Fruit fly (Drosophila melanogaster) whole organism, embryonic: Measurements from ENCODE around the gene Usp14.

Source experiments
- Antp ChIP-seq: fragments of 200-800 bp; sonication (Bioruptor generic); optimal IDR thresholded peaks from 3 replicates; lab custom pipeline; 2016; ENCODE audit warnings: missing biosample characterization, missing genetic modification characterization
- Bgb ChIP-seq: fragments of 200-800 bp; sonication (Bioruptor generic); IDR thresholded peaks from 2 replicates; pipeline ENCODE4 v1.3.6; 2022; ENCODE audit warnings: missing biosample characterization, missing genetic modification characterization; ENCODE audit not compliant: partially characterized antibody
- CG10654 ChIP-seq: fragments of 200-800 bp; sonication (Bioruptor generic); optimal IDR thresholded peaks from 2 replicates; lab custom pipeline; 2016; ENCODE audit warnings: missing biosample characterization, missing genetic modification characterization
- CG11085 ChIP-seq: fragments of 200-800 bp; sonication (Bioruptor generic); IDR thresholded peaks from 2 replicates; pipeline ENCODE4 v1.3.6; 2022; ENCODE audit warnings: missing biosample characterization, missing genetic modification characterization
- CG11695 ChIP-seq: fragments of 200-800 bp; sonication (Bioruptor generic); IDR thresholded peaks from 3 replicates; pipeline ENCODE4 v1.3.6; 2022; ENCODE audit warnings: missing biosample characterization, missing genetic modification characterization
- CG12236 ChIP-seq: fragments of 200-800 bp; sonication (Bioruptor generic); optimal IDR thresholded peaks from 2 replicates; lab custom pipeline; 2016; ENCODE audit warnings: missing biosample characterization, missing genetic modification characterization
- CG1233 ChIP-seq: fragments of 200-800 bp; sonication (Bioruptor generic); optimal IDR thresholded peaks from 4 replicates; lab custom pipeline; 2018; ENCODE audit warnings: missing biosample characterization, mild to moderate bottlenecking, missing genetic modification characterization
- CG13894 ChIP-seq: fragments of 200-800 bp; sonication (Bioruptor generic); optimal IDR thresholded peaks from 3 replicates; lab custom pipeline; 2018; ENCODE audit warnings: missing biosample characterization, mild to moderate bottlenecking, missing genetic modification characterization, moderate library complexity
- CG14014 ChIP-seq: fragments of 200-800 bp; sonication (Bioruptor generic); IDR thresholded peaks from 2 replicates; pipeline ENCODE4 v1.3.6; 2022; ENCODE audit warnings: missing biosample characterization, missing genetic modification characterization
- CG14860 ChIP-seq: fragments of 200-800 bp; sonication (Bioruptor generic); IDR thresholded peaks from 3 replicates; pipeline ENCODE4 v1.3.6; 2022; ENCODE audit warnings: missing biosample characterization, missing genetic modification characterization; ENCODE audit not compliant: partially characterized antibody
- CG16815 ChIP-seq: fragments of 200-800 bp; sonication (Bioruptor generic); optimal IDR thresholded peaks from 3 replicates; lab custom pipeline; 2017; ENCODE audit warnings: missing biosample characterization, mild to moderate bottlenecking, missing genetic modification characterization
- CG18262 ChIP-seq: fragments of 200-800 bp; optimal IDR thresholded peaks from 3 replicates; lab custom pipeline; 2019; ENCODE audit warnings: missing biosample characterization, mild to moderate bottlenecking, missing genetic modification characterization, moderate library complexity
- CG30403 ChIP-seq: fragments of 200-800 bp; sonication (Bioruptor generic); optimal IDR thresholded peaks from 3 replicates; lab custom pipeline; 2016; ENCODE audit warnings: missing biosample characterization, missing genetic modification characterization
- CG31224 ChIP-seq: fragments of 200-800 bp; sonication (Bioruptor generic); IDR thresholded peaks from 2 replicates; pipeline ENCODE4 v1.3.6; 2022; ENCODE audit warnings: missing biosample characterization, missing genetic modification characterization
- CG43689 ChIP-seq: fragments of 200-800 bp; sonication (Bioruptor generic); IDR thresholded peaks from 2 replicates; pipeline ENCODE4 v1.3.6; 2022; ENCODE audit warnings: missing biosample characterization, missing genetic modification characterization
- CG7786 ChIP-seq: fragments of 200-800 bp; sonication (Bioruptor generic); optimal IDR thresholded peaks from 2 replicates; lab custom pipeline; 2016; ENCODE audit warnings: missing biosample characterization, missing genetic modification characterization
- CG8089 ChIP-seq: fragments of 200-800 bp; sonication (Bioruptor generic); optimal IDR thresholded peaks from 3 replicates; lab custom pipeline; 2016; ENCODE audit warnings: missing biosample characterization, missing genetic modification characterization
- CG8478 ChIP-seq: fragments of >200 bp; optimal IDR thresholded peaks from 2 replicates; lab custom pipeline; 2018
- D19B ChIP-seq: fragments of 200-800 bp; sonication (Bioruptor generic); optimal IDR thresholded peaks from 2 replicates; lab custom pipeline; 2017; ENCODE audit warnings: missing biosample characterization, mild to moderate bottlenecking, missing genetic modification characterization
- Fer1 ChIP-seq: fragments of 200-800 bp; sonication (Bioruptor generic); optimal IDR thresholded peaks from 2 replicates; lab custom pipeline; 2017; ENCODE audit warnings: missing biosample characterization, mild to moderate bottlenecking, missing genetic modification characterization
- HLH4C ChIP-seq: fragments of 200-800 bp; sonication (Bioruptor generic); IDR thresholded peaks from 3 replicates; pipeline ENCODE4 v1.3.6; 2022; ENCODE audit warnings: missing biosample characterization, missing genetic modification characterization; ENCODE audit not compliant: partially characterized antibody
- HLHmδ ChIP-seq: fragments of 200-800 bp; sonication (Bioruptor generic); optimal IDR thresholded peaks from 2 replicates; lab custom pipeline; 2018; ENCODE audit warnings: missing biosample characterization, mild to moderate bottlenecking, missing genetic modification characterization, moderate library complexity
- HmgZ ChIP-seq: fragments of 200-800 bp; sonication (Bioruptor generic); optimal IDR thresholded peaks from 2 replicates; lab custom pipeline; 2018; ENCODE audit warnings: missing biosample characterization, mild to moderate bottlenecking, missing genetic modification characterization
- Med ChIP-seq: fragments of 200-800 bp; sonication (Bioruptor generic); peaks from one replicate; lab custom pipeline; 2016; ENCODE audit warnings: missing biosample characterization, missing genetic modification characterization, mild to moderate bottlenecking, inconsistent platforms, moderate library complexity
- NFAT ChIP-seq: fragments of 200-800 bp; sonication (Bioruptor generic); IDR thresholded peaks from 2 replicates; pipeline ENCODE4 v1.3.6; 2022; ENCODE audit warnings: missing biosample characterization, missing genetic modification characterization
- Opbp ChIP-seq: fragments of 200-800 bp; sonication (Bioruptor generic); IDR thresholded peaks from 3 replicates; pipeline ENCODE4 v1.3.6; 2022; ENCODE audit warnings: missing biosample characterization, missing genetic modification characterization; ENCODE audit not compliant: partially characterized antibody
- Sin3A ChIP-seq: fragments of >200 bp; optimal IDR thresholded peaks from 2 replicates; lab custom pipeline; 2018
- Sox100B ChIP-seq: fragments of 200-800 bp; sonication (Bioruptor generic); optimal IDR thresholded peaks from 3 replicates; lab custom pipeline; 2018; ENCODE audit warnings: missing biosample characterization, mild to moderate bottlenecking, missing genetic modification characterization
- cad ChIP-seq: fragments of >200 bp; optimal IDR thresholded peaks from 2 replicates; lab custom pipeline; 2017; ENCODE audit warnings: missing biosample characterization, missing genetic modification characterization
- dpn ChIP-seq, 2 experiments: fragments of 200-800 bp; sonication (Bioruptor generic); optimal IDR thresholded peaks; 3 replicates each; lab custom pipeline; 2016; ENCODE audit warnings: missing biosample characterization in 2 of 2, missing genetic modification characterization in 2 of 2
- exex ChIP-seq: fragments of 200-800 bp; sonication (Bioruptor generic); optimal IDR thresholded peaks from 4 replicates; lab custom pipeline; 2018; ENCODE audit warnings: missing biosample characterization, mild to moderate bottlenecking, missing genetic modification characterization, moderate library complexity
- grau ChIP-seq: fragments of 200-800 bp; optimal IDR thresholded peaks from 3 replicates; lab custom pipeline; 2019; ENCODE audit warnings: missing biosample characterization, mild to moderate bottlenecking, missing genetic modification characterization, moderate library complexity
- grn ChIP-seq: fragments of 200-800 bp; sonication (Bioruptor generic); optimal IDR thresholded peaks from 3 replicates; lab custom pipeline; 2017; ENCODE audit warnings: missing biosample characterization, missing genetic modification characterization
- gt ChIP-seq: fragments of 200-800 bp; sonication (Bioruptor generic); IDR thresholded peaks from 2 replicates; pipeline ENCODE4 v1.3.6; 2022; ENCODE audit warnings: missing biosample characterization, missing genetic modification characterization
- insv ChIP-seq, 2 experiments: fragments of 200-800 bp; sonication (Bioruptor generic); optimal IDR thresholded peaks; 3 replicates each; lab custom pipeline; 2016 to 2018; ENCODE audit warnings: missing biosample characterization in 2 of 2, missing genetic modification characterization in 2 of 2
- jigr1 ChIP-seq: fragments of 200-800 bp; sonication (Bioruptor generic); IDR thresholded peaks from 3 replicates; pipeline ENCODE4 v1.3.6; 2022; ENCODE audit warnings: missing biosample characterization, missing genetic modification characterization
- ken ChIP-seq: fragments of 200-800 bp; sonication (Bioruptor generic); IDR thresholded peaks from 3 replicates; pipeline ENCODE4 v1.3.6; 2022; ENCODE audit warnings: missing biosample characterization, missing genetic modification characterization
- klu ChIP-seq: fragments of 200-800 bp; sonication (Bioruptor generic); IDR thresholded peaks from 2 replicates; pipeline ENCODE4 v1.3.6; 2022; ENCODE audit warnings: missing biosample characterization, missing genetic modification characterization
- lola ChIP-seq, 3 experiments: fragments of >200 bp in 2 of 3; fragments of 200-800 bp in 1 of 3; sonication (Bioruptor generic) in 1 of 3; optimal IDR thresholded peaks; 2 replicates each; lab custom pipeline; 2017 to 2019; ENCODE audit warnings: missing biosample characterization in 3 of 3, missing genetic modification characterization in 3 of 3, mild to moderate bottlenecking in 1 of 3, moderate library complexity in 1 of 3
- nmo ChIP-seq: fragments of 200-800 bp; sonication (Bioruptor generic); optimal IDR thresholded peaks from 2 replicates; lab custom pipeline; 2018; ENCODE audit warnings: missing biosample characterization, mild to moderate bottlenecking, missing genetic modification characterization, moderate library complexity
- otp ChIP-seq: fragments of 200-800 bp; sonication (Bioruptor generic); IDR thresholded peaks from 3 replicates; pipeline ENCODE4, ENCODE4 v1.3.6; 2022; ENCODE audit warnings: missing biosample characterization, missing genetic modification characterization
- pan ChIP-seq, 4 experiments: fragments of >200 bp in 3 of 4; fragments of 200-800 bp in 1 of 4; sonication (Bioruptor generic) in 1 of 4; optimal IDR thresholded peaks in 3 of 4; IDR thresholded peaks in 1 of 4; 2 replicates each; pipeline versions ENCODE4 v1.3.6 to Lab custom; 2017 to 2022; ENCODE audit warnings: missing biosample characterization in 2 of 4, missing genetic modification characterization in 2 of 4, mixed read lengths in 1 of 4
- sim ChIP-seq: fragments of 200-800 bp; sonication (Bioruptor generic); IDR thresholded peaks from 2 replicates; pipeline ENCODE4 v1.3.6; 2022; ENCODE audit warnings: missing biosample characterization, missing genetic modification characterization
- slp2 ChIP-seq: fragments of 200-800 bp; sonication (Bioruptor generic); optimal IDR thresholded peaks from 2 replicates; lab custom pipeline; 2016; ENCODE audit warnings: missing biosample characterization, missing genetic modification characterization
- so ChIP-seq: fragments of 200-800 bp; sonication (Bioruptor generic); IDR thresholded peaks from 3 replicates; pipeline ENCODE4 v1.3.6; 2022; ENCODE audit warnings: missing biosample characterization, missing genetic modification characterization
- sqz ChIP-seq: fragments of 200-800 bp; sonication (Bioruptor generic); optimal IDR thresholded peaks from 3 replicates; lab custom pipeline; 2018; ENCODE audit warnings: missing biosample characterization, mild to moderate bottlenecking, missing genetic modification characterization
- stwl ChIP-seq: fragments of 200-800 bp; sonication (Bioruptor generic); optimal IDR thresholded peaks from 3 replicates; lab custom pipeline; 2018; ENCODE audit warnings: missing biosample characterization, mild to moderate bottlenecking, missing genetic modification characterization, moderate library complexity
- vfl ChIP-seq: fragments of 200-800 bp; sonication (Bioruptor generic); optimal IDR thresholded peaks from 2 replicates; lab custom pipeline; 2016; ENCODE audit warnings: missing biosample characterization, missing genetic modification characterization

The Usp14 gene

DNA sequence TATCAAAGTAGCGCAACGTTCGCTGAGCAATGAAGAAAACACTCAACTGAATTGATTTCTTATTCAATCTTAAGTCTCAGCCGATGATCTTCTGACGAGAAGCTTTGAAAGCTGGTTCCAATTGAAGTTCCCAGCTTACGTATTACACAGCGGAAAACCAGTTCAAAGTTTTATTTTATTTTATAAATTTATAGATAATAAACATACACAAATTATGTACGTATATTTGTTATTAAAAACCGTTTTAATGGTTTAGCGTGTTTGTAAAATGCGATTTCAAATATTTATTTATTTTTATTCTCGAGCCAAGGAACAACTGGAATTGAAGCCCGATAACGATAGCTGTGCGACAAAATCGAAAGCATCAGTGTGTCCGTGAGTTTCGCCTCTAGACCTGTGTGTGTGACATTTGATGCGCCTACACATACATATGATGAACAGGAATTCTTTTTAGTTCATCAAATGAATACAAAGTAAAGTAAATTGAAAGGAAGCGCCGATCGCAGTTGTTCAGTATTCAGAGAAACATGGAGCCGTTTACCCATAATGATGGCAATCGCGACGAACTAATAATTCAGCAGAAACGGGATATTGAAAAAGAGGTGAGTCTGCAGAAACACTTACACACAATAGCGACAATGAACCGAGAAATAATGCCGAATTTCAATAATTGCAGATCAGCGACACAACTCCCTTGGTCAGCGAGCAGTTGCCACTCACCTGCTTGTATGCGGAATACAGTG is 7.5 kb downstream of the Usp14 start, which contains the start of the genes CG5390 and CG4968 (continued):
- no peak for TF ChIP-seq insv (GFP tag; optimal IDR thresholded peaks at IDR 0.05; lab: Kevin White, UChicago)
- TF ChIP-seq jigr1 (GFP tag; lab: Robert Waterston, UW): no peak
- no peak for TF ChIP-seq CG12236
- TF ChIP-seq CG13894 (tag; lab: Kevin White, UChicago): peak; percentile 88
- peak; percentile 57; the same call in 1 of the 3 replicates for TF ChIP-seq so (GFP tag; lab: Robert Waterston, UW)
- TF ChIP-seq klu (GFP tag; lab: Robert Waterston, UW): no peak
- peak; percentile 78 for TF ChIP-seq grau (tag; lab: Kevin White, UChicago)
- peak; percentile 6 for TF ChIP-seq Antp (GFP tag; lab: Kevin White, UChicago)
- TF ChIP-seq exex (tag; lab: Kevin White, UChicago): peak; percentile 48
- peak in 1 of 3 experiments; percentile 36 for TF ChIP-seq lola (GFP tag; optimal IDR thresholded peaks at IDR 0.05; lab: Kevin White, UChicago)
- no peak for TF ChIP-seq cad (GFP tag; lab: Kevin White, UChicago)
- no peak for TF ChIP-seq CG8478 (lab: Kevin White, UChicago)
- TF ChIP-seq CG1233: peak; percentile 46
- TF ChIP-seq CG11695: peak; percentile 72; the same call in 2 of the 3 replicates
- TF ChIP-seq CG43689 (GFP tag; lab: Robert Waterston, UW): 0 out of 2 replicates have a peak, but pooled peaks have one; percentile 44
- no peak for TF ChIP-seq Sin3A (lab: Kevin White, UChicago)
- peak; percentile 68 for TF ChIP-seq HmgZ (tag; lab: Kevin White, UChicago)
- no peak for TF ChIP-seq CG7786
- TF ChIP-seq CG31224 (GFP tag; lab: Robert Waterston, UW): peak; percentile 45; the same call in 1 of the 2 replicates
- TF ChIP-seq HLHmδ (GFP tag; lab: Kevin White, UChicago): peak; percentile 40
- peak; percentile 65 for TF ChIP-seq Sox100B (GFP tag; lab: Kevin White, UChicago)
- 0 out of 3 replicates have a peak, but pooled peaks have one; percentile 54 for TF ChIP-seq ken
- TF ChIP-seq gt (GFP tag; lab: Robert Waterston, UW): no peak
- TF ChIP-seq grn (GFP tag; lab: Kevin White, UChicago): no peak
- TF ChIP-seq Med (GFP tag; lab: Kevin White, UChicago): peak; percentile 87
- TF ChIP-seq dpn (GFP tag; optimal IDR thresholded peaks at IDR 0.05; lab: Kevin White, UChicago): peak; percentile 44 to 69
- TF ChIP-seq CG10654 (GFP tag; lab: Kevin White, UChicago): peak; percentile 58
- peak; percentile 48; the same call in 1 of the 3 replicates for TF ChIP-seq HLH4C (GFP tag; lab: Robert Waterston, UW)
- TF ChIP-seq otp (GFP tag; lab: Robert Waterston, UW): peak; percentile 29; the same call in 1 of the 3 replicates
- no peak for TF ChIP-seq CG14860 (GFP tag; lab: Robert Waterston, UW)
- TF ChIP-seq sqz (GFP tag; lab: Kevin White, UChicago): peak; percentile 43
- TF ChIP-seq D19B (GFP tag; lab: Kevin White, UChicago): peak; percentile 50
- no peak for TF ChIP-seq pan (optimal IDR thresholded peaks at IDR 0.05; lab: Kevin White, UChicago)
- peak in 1 of 2 experiments; percentile 73 for TF ChIP-seq pan (GFP tag; optimal IDR thresholded peaks at IDR 0.05 in 1 of 2, IDR thresholded peaks at IDR 0.05 in 1 of 2)
- TF ChIP-seq sim: no peak
- TF ChIP-seq CG14014 (GFP tag; lab: Robert Waterston, UW): peak; percentile 73; the same call in 1 of the 2 replicates
- TF ChIP-seq Opbp: 0 out of 3 replicates have a peak, but pooled peaks have one; percentile 24
- TF ChIP-seq CG8089 (GFP tag; lab: Kevin White, UChicago): no peak
- TF ChIP-seq CG18262 (tag; lab: Kevin White, UChicago): peak; percentile 69
- TF ChIP-seq slp2: no peak
- peak; percentile 31; the same call in 1 of the 2 replicates for TF ChIP-seq Bgb (GFP tag; lab: Robert Waterston, UW)
- TF ChIP-seq CG30403 (GFP tag; lab: Kevin White, UChicago): peak; percentile 73
- TF ChIP-seq nmo (GFP tag; lab: Kevin White, UChicago): peak; percentile 66
- peak; percentile 39; the same call in 1 of the 2 replicates for TF ChIP-seq CG11085 (GFP tag; lab: Robert Waterston, UW)
- TF ChIP-seq NFAT (GFP tag; lab: Robert Waterston, UW): peak; percentile 70
- TF ChIP-seq CG16815 (GFP tag; lab: Kevin White, UChicago): peak; percentile 12
- TF ChIP-seq Fer1 (GFP tag; lab: Kevin White, UChicago): peak; percentile 83
- TF ChIP-seq stwl (tag; lab: Kevin White, UChicago): peak; percentile 87
- TF ChIP-seq vfl (GFP tag; lab: Kevin White, UChicago): peak; percentile 30
